Fruit fly (Drosophila melanogaster): Measurements from ENCODE around the gene RpS14a.

dm6 chrX:7888386-7889024 is 45.0 kb upstream of the RpS14a start, which contains the start of gene Acat1:
- TF ChIP-seq EcR (GFP tag; optimal IDR thresholded peaks at IDR 0.05) (no peak), CG10348 (GFP tag; IDR thresholded peaks at IDR 0.05) (no peak), rn (GFP tag; IDR thresholded peaks at IDR 0.05) (peak; percentile 63; the same call in 1 of the 2 replicates), CG15710 (tag; optimal IDR thresholded peaks at IDR 0.05) (peak; percentile 55), CG34367 (tag; optimal IDR thresholded peaks at IDR 0.05) (peak; percentile 47), fd96Ca (GFP tag; IDR thresholded peaks at IDR 0.05) (no peak), CG8301 (tag; optimal IDR thresholded peaks at IDR 0.05) (peak; percentile 52)
